Worm (Caenorhabditis elegans) whole organism, L1 larva: ENCODE data around the gene droe-4.

Experiments
- C34B4.2 ChIP-seq: sonication (generic microtip); optimal IDR thresholded peaks from 2 replicates; lab custom pipeline; 2017; ENCODE audit warnings: mild to moderate bottlenecking, missing genetic modification characterization, missing compliant biosample characterization
- F16B12.6 ChIP-seq: fragments of 150-350 bp; optimal IDR thresholded peaks from 2 replicates; lab custom pipeline; 2014; ENCODE audit warnings: missing biosample characterization, missing genetic modification characterization
- Y116A8C.19 ChIP-seq: sonication (generic microtip); optimal IDR thresholded peaks from 2 replicates; lab custom pipeline; 2016; ENCODE audit warnings: missing compliant biosample characterization, missing genetic modification characterization, borderline replicate concordance
- aly-2 ChIP-seq: fragments of 150-350 bp; optimal IDR thresholded peaks from 2 replicates; lab custom pipeline; 2014; ENCODE audit warnings: missing biosample characterization, missing genetic modification characterization
- ama-1 ChIP-seq: fragments of 150-350 bp; optimal IDR thresholded peaks from 2 replicates; lab custom pipeline; 2014
- ceh-82 ChIP-seq, 3 experiments: fragments of 150-350 bp in 1 of 3; sonication (generic microtip) in 2 of 3; optimal IDR thresholded peaks; 2 replicates each; lab custom pipeline; 2014 to 2017; ENCODE audit warnings: missing biosample characterization in 3 of 3, missing genetic modification characterization in 3 of 3
- dpl-1 ChIP-seq, 3 experiments: fragments of 150-350 bp in 2 of 3; sonication (generic microtip) in 1 of 3; optimal IDR thresholded peaks; 2 replicates each; lab custom pipeline; 2014 to 2017; ENCODE audit warnings: missing biosample characterization in 3 of 3, missing genetic modification characterization in 3 of 3, missing genetic modification reagents in 3 of 3
- dsc-1 ChIP-seq: sonication (generic microtip); optimal IDR thresholded peaks from 2 replicates; lab custom pipeline; 2016; ENCODE audit warnings: mild to moderate bottlenecking, missing genetic modification characterization, missing compliant biosample characterization
- efl-3 ChIP-seq: fragments of 200-800 bp; sonication (Bioruptor generic); optimal IDR thresholded peaks from 2 replicates; lab custom pipeline; 2018; ENCODE audit warnings: mild to moderate bottlenecking, missing genetic modification characterization, missing compliant biosample characterization
- elt-2 ChIP-seq: sonication (generic microtip); optimal IDR thresholded peaks from 2 replicates; lab custom pipeline; 2016; ENCODE audit warnings: missing genetic modification characterization, mild to moderate bottlenecking, inconsistent platforms, missing compliant biosample characterization, missing genetic modification reagents
- elt-3 ChIP-seq, 6 experiments: fragments of 150-350 bp in 1 of 6; sonication (generic microtip); optimal IDR thresholded peaks; 2 replicates each; lab custom pipeline; 2017 to 2018; ENCODE audit warnings: missing biosample characterization in 6 of 6, missing genetic modification characterization in 6 of 6, inconsistent platforms in 1 of 6
- ets-5 ChIP-seq: fragments of 200-800 bp; sonication (Bioruptor generic); IDR thresholded peaks from 2 replicates; pipeline ENCODE4 v1.3.6; 2022; ENCODE audit warnings: missing genetic modification characterization, missing compliant biosample characterization
- fkh-10 ChIP-seq: sonication (generic microtip); optimal IDR thresholded peaks from 2 replicates; lab custom pipeline; 2017; ENCODE audit warnings: missing biosample characterization, missing genetic modification reagents, missing genetic modification characterization
- fkh-4 ChIP-seq: sonication (generic microtip); optimal IDR thresholded peaks from 2 replicates; lab custom pipeline; 2016; ENCODE audit warnings: missing compliant biosample characterization, missing genetic modification characterization, borderline replicate concordance
- fos-1 ChIP-seq: fragments of 150-350 bp; optimal IDR thresholded peaks from 2 replicates; lab custom pipeline; 2014; ENCODE audit warnings: missing biosample characterization, missing genetic modification characterization
- hlh-17 ChIP-seq: fragments of 200-800 bp; sonication (Bioruptor generic); optimal IDR thresholded peaks from 2 replicates; lab custom pipeline; 2018; ENCODE audit warnings: missing genetic modification characterization, mild to moderate bottlenecking, missing compliant biosample characterization, moderate library complexity, borderline replicate concordance
- hlh-4 ChIP-seq: sonication (generic microtip); optimal IDR thresholded peaks from 2 replicates; lab custom pipeline; 2016; ENCODE audit warnings: mild to moderate bottlenecking, missing genetic modification characterization, missing compliant biosample characterization
- irx-1 ChIP-seq: sonication (generic microtip); optimal IDR thresholded peaks from 2 replicates; lab custom pipeline; 2016; ENCODE audit warnings: missing genetic modification characterization, missing compliant biosample characterization
- isw-1 ChIP-seq: fragments of 200-800 bp; sonication (Bioruptor generic); IDR thresholded peaks from 2 replicates; pipeline ENCODE4 v1.3.6; 2022; ENCODE audit warnings: missing genetic modification characterization, missing compliant biosample characterization
- jun-1 ChIP-seq: fragments of 150-350 bp; optimal IDR thresholded peaks from 2 replicates; lab custom pipeline; 2014; ENCODE audit warnings: missing biosample characterization, missing genetic modification reagents, missing genetic modification characterization
- lin-15B ChIP-seq: fragments of 150-350 bp; sonication (generic microtip); optimal IDR thresholded peaks from 3 replicates; lab custom pipeline; 2014; ENCODE audit warnings: missing biosample characterization, missing genetic modification characterization
- lin-39 ChIP-seq: fragments of 150-350 bp; optimal IDR thresholded peaks from 2 replicates; lab custom pipeline; 2014; ENCODE audit warnings: missing biosample characterization, missing genetic modification reagents, missing genetic modification characterization
- lsy-2 ChIP-seq, 2 experiments: fragments of 150-350 bp; optimal IDR thresholded peaks; 2 replicates each; lab custom pipeline; 2014; ENCODE audit warnings: missing biosample characterization in 2 of 2, missing genetic modification characterization in 2 of 2
- mef-2 ChIP-seq: fragments of 150-350 bp; optimal IDR thresholded peaks from 2 replicates; lab custom pipeline; 2014; ENCODE audit warnings: missing biosample characterization, missing genetic modification characterization
- mep-1 ChIP-seq: fragments of 150-350 bp; optimal IDR thresholded peaks from 2 replicates; lab custom pipeline; 2014; ENCODE audit warnings: missing biosample characterization, missing genetic modification characterization
- nhr-12 ChIP-seq: sonication (generic microtip); optimal IDR thresholded peaks from 2 replicates; lab custom pipeline; 2017; ENCODE audit warnings: missing biosample characterization, missing genetic modification characterization
- nhr-20 ChIP-seq: sonication (generic microtip); optimal IDR thresholded peaks from 2 replicates; lab custom pipeline; 2016; ENCODE audit warnings: mild to moderate bottlenecking, missing genetic modification characterization, missing compliant biosample characterization
- nhr-237 ChIP-seq: fragments of 150-350 bp; optimal IDR thresholded peaks from 2 replicates; lab custom pipeline; 2014; ENCODE audit warnings: missing biosample characterization, missing genetic modification characterization
- nhr-28 ChIP-seq: fragments of 150-350 bp; optimal IDR thresholded peaks from 2 replicates; lab custom pipeline; 2014; ENCODE audit warnings: missing biosample characterization, missing genetic modification characterization
- nhr-71 ChIP-seq: sonication (generic microtip); optimal IDR thresholded peaks from 2 replicates; lab custom pipeline; 2016; ENCODE audit warnings: mild to moderate bottlenecking, missing genetic modification characterization, moderate library complexity, missing compliant biosample characterization
- nhr-84 ChIP-seq: sonication (generic microtip); optimal IDR thresholded peaks from 2 replicates; lab custom pipeline; 2017; ENCODE audit warnings: missing biosample characterization, missing genetic modification characterization
- nhr-85 ChIP-seq: sonication (generic microtip); peaks from one replicate; lab custom pipeline; 2016; ENCODE audit warnings: missing genetic modification characterization, inconsistent platforms, missing compliant biosample characterization
- rnt-1 ChIP-seq: sonication (generic microtip); optimal IDR thresholded peaks from 2 replicates; lab custom pipeline; 2016; ENCODE audit warnings: mild to moderate bottlenecking, missing genetic modification characterization, moderate library complexity, missing compliant biosample characterization
- skn-1 ChIP-seq: fragments of 150-350 bp; optimal IDR thresholded peaks from 2 replicates; lab custom pipeline; 2014; ENCODE audit warnings: missing biosample characterization, missing genetic modification characterization
- snpc-4 ChIP-seq: fragments of 150-350 bp; optimal IDR thresholded peaks from 2 replicates; lab custom pipeline; 2014; ENCODE audit warnings: missing biosample characterization, missing genetic modification characterization
- snu-23 ChIP-seq: sonication (generic microtip); optimal IDR thresholded peaks from 2 replicates; lab custom pipeline; 2016; ENCODE audit warnings: missing genetic modification characterization, missing compliant biosample characterization
- sox-4 ChIP-seq: sonication (generic microtip); optimal IDR thresholded peaks from 2 replicates; lab custom pipeline; 2016; ENCODE audit warnings: missing genetic modification characterization, missing compliant biosample characterization
- sptf-1 ChIP-seq: fragments of 150-350 bp; optimal IDR thresholded peaks from 2 replicates; lab custom pipeline; 2014; ENCODE audit warnings: missing biosample characterization, missing genetic modification characterization
- sup-37 ChIP-seq: fragments of 200-800 bp; sonication (Bioruptor generic); optimal IDR thresholded peaks from 2 replicates; lab custom pipeline; 2018; ENCODE audit warnings: mild to moderate bottlenecking, missing genetic modification characterization, missing compliant biosample characterization
- swsn-7 ChIP-seq: sonication (generic microtip); optimal IDR thresholded peaks from 2 replicates; lab custom pipeline; 2016; ENCODE audit warnings: missing genetic modification characterization, missing compliant biosample characterization
- tbx-2 ChIP-seq: sonication (generic microtip); optimal IDR thresholded peaks from 2 replicates; lab custom pipeline; 2016; ENCODE audit warnings: missing genetic modification characterization, missing compliant biosample characterization
- tlp-1 ChIP-seq: fragments of 150-350 bp; optimal IDR thresholded peaks from 2 replicates; lab custom pipeline; 2014; ENCODE audit warnings: missing biosample characterization, missing genetic modification characterization
- unc-86 ChIP-seq: sonication (generic microtip); optimal IDR thresholded peaks from 2 replicates; lab custom pipeline; 2016; ENCODE audit warnings: missing genetic modification characterization, missing compliant biosample characterization
- zag-1 ChIP-seq: fragments of 150-350 bp; optimal IDR thresholded peaks from 2 replicates; lab custom pipeline; 2014; ENCODE audit warnings: missing biosample characterization, missing genetic modification characterization
- zip-4 ChIP-seq: fragments of 200-800 bp; sonication (Bioruptor generic); optimal IDR thresholded peaks from 2 replicates; lab custom pipeline; 2018; ENCODE audit warnings: mild to moderate bottlenecking, missing genetic modification characterization, moderate library complexity, missing compliant biosample characterization
- ztf-11 ChIP-seq, 2 experiments: sonication (generic microtip); optimal IDR thresholded peaks; 2 replicates each; lab custom pipeline; 2016 to 2017; ENCODE audit warnings: missing genetic modification characterization in 2 of 2, missing biosample characterization in 1 of 2, missing compliant biosample characterization in 1 of 2
- ztf-4 ChIP-seq: fragments of 150-350 bp; optimal IDR thresholded peaks from 2 replicates; lab custom pipeline; 2014; ENCODE audit warnings: missing biosample characterization, missing genetic modification characterization

droe-4 gene

ce11 chrV:13957691-13958090 is 34.8 kb upstream of the droe-4 start:
- TF ChIP-seq sup-37 (GFP tag; lab: Kevin White, UChicago) = no peak
- no peak for TF ChIP-seq tbx-2 (tag; lab: Kevin White, UChicago)
- TF ChIP-seq elt-2 (tag; lab: Kevin White, UChicago) = no peak
- TF ChIP-seq, all 84 proteins: peak for 0

ce11 chrV:13958247-13958646 is 34.2 kb upstream of the droe-4 start, which contains the start of gene R10D12.10:
Gene R10D12.10 (minus strand): TSS chrV:13958347.
- TF ChIP-seq tlp-1 (tag; lab: Kevin White, UChicago) = no peak
- TF ChIP-seq ceh-82 (tag; optimal IDR thresholded peaks at IDR 0.05; lab: Kevin White, UChicago) = no peak
- TF ChIP-seq hlh-4 (tag; lab: Kevin White, UChicago) = no peak
- no peak for TF ChIP-seq dsc-1 (tag; lab: Kevin White, UChicago)
- no peak for TF ChIP-seq elt-3 (tag; optimal IDR thresholded peaks at IDR 0.05; lab: Kevin White, UChicago)
- no peak for TF ChIP-seq rnt-1 (tag; lab: Kevin White, UChicago)
- TF ChIP-seq ama-1 (lab: Kevin White, UChicago) = no peak
- TF ChIP-seq nhr-237 (tag; lab: Kevin White, UChicago) = no peak
- TF ChIP-seq fkh-10 = no peak
- TF ChIP-seq nhr-71 (tag; lab: Kevin White, UChicago) = no peak
- TF ChIP-seq mef-2 (tag; lab: Kevin White, UChicago) = no peak
- no peak for TF ChIP-seq dpl-1 (GFP tag; optimal IDR thresholded peaks at IDR 0.05; lab: Kevin White, UChicago)
- TF ChIP-seq lin-39 = no peak
- no peak for TF ChIP-seq nhr-20 (tag; lab: Kevin White, UChicago)
- no peak for TF ChIP-seq zip-4 (GFP tag; lab: Kevin White, UChicago)
- no peak for TF ChIP-seq efl-3 (GFP tag; lab: Kevin White, UChicago)
- TF ChIP-seq snpc-4 = no peak

- TF ChIP-seq mep-1 (tag; lab: Kevin White, UChicago) = no peak
- TF ChIP-seq nhr-71 (tag; lab: Kevin White, UChicago) = no peak
- TF ChIP-seq fos-1 (tag; lab: Kevin White, UChicago) = no peak
- no peak for TF ChIP-seq tlp-1 (tag; lab: Kevin White, UChicago)
- no peak for TF ChIP-seq lin-39
- TF ChIP-seq ets-5 = no peak
- TF ChIP-seq ztf-4 (tag; lab: Kevin White, UChicago) = no peak
- TF ChIP-seq skn-1 (tag; lab: Kevin White, UChicago) = no peak
- TF ChIP-seq nhr-85 (tag; lab: Kevin White, UChicago) = no peak
- no peak for TF ChIP-seq hlh-17
- TF ChIP-seq ceh-82 (tag; optimal IDR thresholded peaks at IDR 0.05; lab: Kevin White, UChicago) = no peak
- TF ChIP-seq ztf-11 (tag; optimal IDR thresholded peaks at IDR 0.05; lab: Kevin White, UChicago) = no peak
- no peak for TF ChIP-seq C34B4.2
- TF ChIP-seq nhr-28 (tag; lab: Kevin White, UChicago) = no peak
- no peak for TF ChIP-seq sox-4 (tag; lab: Kevin White, UChicago)
- no peak for TF ChIP-seq Y116A8C.19
- no peak for TF ChIP-seq rnt-1 (tag; lab: Kevin White, UChicago)
- TF ChIP-seq lsy-2 (tag; optimal IDR thresholded peaks at IDR 0.05; lab: Kevin White, UChicago) = no peak
Measured at ce11 chrV:13960916-13961315, 31.5 kb upstream of the droe-4 start, which contains the start of gene srh-24. Gene srh-24 (minus strand): TSS chrV:13961016.

- peak; percentile 64 for TF ChIP-seq swsn-7 (tag; lab: Kevin White, UChicago)
- no peak for TF ChIP-seq sup-37 (GFP tag; lab: Kevin White, UChicago)
- TF ChIP-seq lsy-2 (tag; optimal IDR thresholded peaks at IDR 0.05; lab: Kevin White, UChicago) = peak; percentile 59 to 67
- peak; percentile 51 to 54 (median 52) for TF ChIP-seq ceh-82 (tag; optimal IDR thresholded peaks at IDR 0.05; lab: Kevin White, UChicago)
- TF ChIP-seq ztf-11 (tag; optimal IDR thresholded peaks at IDR 0.05; lab: Kevin White, UChicago) = peak; percentile 27 to 34
- TF ChIP-seq rnt-1 (tag; lab: Kevin White, UChicago) = peak; percentile 82
- TF ChIP-seq nhr-12 (tag; lab: Kevin White, UChicago) = no peak
- TF ChIP-seq irx-1 = peak; percentile 8
- TF ChIP-seq lin-15B = no peak
- TF ChIP-seq isw-1 (GFP tag; lab: Robert Waterston, UW) = peak; percentile 27; the same call in 1 of the 2 replicates
- peak; percentile 65 for TF ChIP-seq dsc-1 (tag; lab: Kevin White, UChicago)
- TF ChIP-seq lin-39 = peak; percentile 43
- TF ChIP-seq fkh-4 (tag; lab: Kevin White, UChicago) = no peak
- TF ChIP-seq nhr-84 = no peak
- TF ChIP-seq unc-86 (tag; lab: Kevin White, UChicago) = peak; percentile 14
- TF ChIP-seq mep-1 (tag; lab: Kevin White, UChicago) = no peak
- peak; percentile 67 for TF ChIP-seq snu-23
- TF ChIP-seq aly-2 (tag; lab: Kevin White, UChicago) = no peak
- TF ChIP-seq jun-1 (tag; lab: Kevin White, UChicago) = no peak
- no peak for TF ChIP-seq zag-1 (tag; lab: Kevin White, UChicago)
- TF ChIP-seq sptf-1 (tag; lab: Kevin White, UChicago) = no peak
- TF ChIP-seq F16B12.6 = peak; percentile 9
- peak in 1 of 6 experiments; percentile 31 for TF ChIP-seq elt-3 (tag; optimal IDR thresholded peaks at IDR 0.05; lab: Kevin White, UChicago)
- TF ChIP-seq Y116A8C.19 = no peak
Measured at ce11 chrV:13961927-13962419, 30.5 kb upstream of the droe-4 start, which contains the start of the genes algn-13 and R10D12.13. Gene algn-13 (minus strand): TSS chrV:13961977. Gene R10D12.13 (plus strand): TSS chrV:13962417.
